Worm (Caenorhabditis elegans) whole organism, early embryonic: Measurements from ENCODE around the gene F22E5.9.
"Not testable (repeated sequence)": the region's sequence is repeated elsewhere in the genome, so short reads cannot be mapped to it uniquely, and the experiment has no call there.

Experiments
- F13C5.2 ChIP-seq: sonication (generic microtip); optimal IDR thresholded peaks from 2 replicates; lab custom pipeline; 2017; ENCODE audit warnings: mild to moderate bottlenecking, missing genetic modification characterization, inconsistent platforms, missing compliant biosample characterization
- ama-1 ChIP-seq: fragments of 150-350 bp; optimal IDR thresholded peaks from 2 replicates; lab custom pipeline; 2014
- ceh-13 ChIP-seq: fragments of 200-800 bp; sonication (Bioruptor generic); optimal IDR thresholded peaks from 2 replicates; lab custom pipeline; 2018; ENCODE audit warnings: mild to moderate bottlenecking, missing genetic modification characterization, missing compliant biosample characterization
- flt-1 ChIP-seq: fragments of 200-800 bp; sonication (Bioruptor generic); IDR thresholded peaks from 2 replicates; pipeline ENCODE4 v1.3.6; 2022; ENCODE audit warnings: missing genetic modification characterization, missing compliant biosample characterization
- hnd-1 ChIP-seq: sonication (generic microtip); optimal IDR thresholded peaks from 2 replicates; lab custom pipeline; 2016; ENCODE audit warnings: missing genetic modification characterization, missing compliant biosample characterization
- pes-1 ChIP-seq: fragments of 200-800 bp; sonication (Bioruptor generic); IDR thresholded peaks from 2 replicates; pipeline ENCODE4 v1.3.6; 2022; ENCODE audit warnings: missing genetic modification reagents, missing genetic modification characterization, missing compliant biosample characterization
- sea-1 ChIP-seq: fragments of 200-800 bp; sonication (Bioruptor generic); conservative IDR thresholded peaks from 2 replicates; pipeline ENCODE4 v1.3.6; 2022; ENCODE audit warnings: missing genetic modification characterization, missing compliant biosample characterization
- tbx-11 ChIP-seq: fragments of 200-800 bp; sonication (Bioruptor generic); IDR thresholded peaks from 2 replicates; pipeline ENCODE4 v1.3.6; 2022; ENCODE audit warnings: missing genetic modification characterization, missing compliant biosample characterization

- TF ChIP-seq F13C5.2 (tag; lab: Kevin White, UChicago); tbx-11 (GFP tag; lab: Robert Waterston, UW); ceh-13 (GFP tag; lab: Kevin White, UChicago); flt-1 (GFP tag; lab: Robert Waterston, UW); pes-1 (GFP tag; lab: Robert Waterston, UW); sea-1 (GFP tag; lab: Robert Waterston, UW); ama-1 (lab: Kevin White, UChicago); hnd-1 (tag; lab: Kevin White, UChicago): not testable (repeated sequence)
These were observed 34.1 kb downstream of the F22E5.9 start, which contains the start of gene sri-57 for ce11 chrII:2672320-2672719.
